Worm (Caenorhabditis elegans): ENCODE measurements around the gene fkh-4.

ce11 chrX:13469047-13469633 is 40.5 kb upstream of the fkh-4 start, which contains the start of gene col-184:
- TF ChIP-seq elt-2 (tag; optimal IDR thresholded peaks at IDR 0.05) (no peak), sox-4 (tag; optimal IDR thresholded peaks at IDR 0.05) (no peak), gmeb-2 (tag; optimal IDR thresholded peaks at IDR 0.05) (no peak), sdc-2 (tag; optimal IDR thresholded peaks at IDR 0.05) (no peak), lim-6 (tag; optimal IDR thresholded peaks at IDR 0.05) (no peak), nfya-1 (tag; optimal IDR thresholded peaks at IDR 0.05) (no peak), ref-2 (tag; optimal IDR thresholded peaks at IDR 0.05) (no peak), pha-2 (tag; optimal IDR thresholded peaks at IDR 0.05) (no peak), dve-1 (tag; optimal IDR thresholded peaks at IDR 0.05) (no peak), unc-55 (GFP tag; optimal IDR thresholded peaks at IDR 0.05) (no peak), tbx-2 (tag; optimal IDR thresholded peaks at IDR 0.05) (no peak), C08G9.2 (tag; optimal IDR thresholded peaks at IDR 0.05) (no peak), C38D4.7 (GFP tag; optimal IDR thresholded peaks at IDR 0.05) (no peak)

All from whole organism, late embryonic.